Fruit fly (Drosophila melanogaster) whole organism, embryonic: ENCODE results near the gene CG17202.

Experiments
- CG11560 ChIP-seq: fragments of 200-800 bp; sonication (Bioruptor generic); IDR thresholded peaks from 3 replicates; pipeline ENCODE4 v1.3.6; 2022; ENCODE audit warnings: missing biosample characterization, missing genetic modification characterization
- CG12071 ChIP-seq: fragments of 200-800 bp; sonication (Bioruptor generic); optimal IDR thresholded peaks from 3 replicates; lab custom pipeline; 2018; ENCODE audit warnings: missing biosample characterization, mild to moderate bottlenecking, missing genetic modification characterization
- CG12219 ChIP-seq: fragments of 200-800 bp; sonication (Bioruptor generic); optimal IDR thresholded peaks from 3 replicates; lab custom pipeline; 2018; ENCODE audit warnings: missing biosample characterization, mild to moderate bottlenecking, missing genetic modification characterization
- CG12391 ChIP-seq: fragments of 200-800 bp; sonication (Bioruptor generic); optimal IDR thresholded peaks from 3 replicates; lab custom pipeline; 2018; ENCODE audit warnings: missing biosample characterization, mild to moderate bottlenecking, missing genetic modification characterization, moderate library complexity
- CG13123 ChIP-seq: fragments of 200-800 bp; sonication (Bioruptor generic); optimal IDR thresholded peaks from 2 replicates; lab custom pipeline; 2016; ENCODE audit warnings: missing biosample characterization, missing genetic modification characterization
- CG17361 ChIP-seq: fragments of 200-800 bp; sonication (Bioruptor generic); IDR thresholded peaks from 3 replicates; pipeline ENCODE4 v1.3.6; 2022; ENCODE audit warnings: missing biosample characterization, missing genetic modification characterization
- CG17829 ChIP-seq: fragments of 200-800 bp; optimal IDR thresholded peaks from 2 replicates; lab custom pipeline; 2019; ENCODE audit warnings: missing biosample characterization, mild to moderate bottlenecking, missing genetic modification characterization, moderate library complexity
- CG2116 ChIP-seq: fragments of 200-800 bp; sonication (Bioruptor generic); optimal IDR thresholded peaks from 3 replicates; lab custom pipeline; 2018; ENCODE audit warnings: missing biosample characterization, mild to moderate bottlenecking, missing genetic modification characterization
- CG2129 ChIP-seq: fragments of 200-800 bp; sonication (Bioruptor generic); IDR thresholded peaks from 2 replicates; pipeline ENCODE4 v1.3.6; 2022; ENCODE audit warnings: missing biosample characterization, missing genetic modification characterization; ENCODE audit not compliant: partially characterized antibody
- CG31441 ChIP-seq: fragments of 200-800 bp; sonication (Bioruptor generic); IDR thresholded peaks from 2 replicates; pipeline ENCODE4 v1.3.6; 2022; ENCODE audit warnings: missing biosample characterization, missing genetic modification characterization
- CG3838 ChIP-seq: fragments of 200-800 bp; sonication (Bioruptor generic); optimal IDR thresholded peaks from 3 replicates; lab custom pipeline; 2016; ENCODE audit warnings: missing biosample characterization, missing genetic modification characterization
- CG4854 ChIP-seq: fragments of 200-800 bp; sonication (Bioruptor generic); optimal IDR thresholded peaks from 2 replicates; lab custom pipeline; 2016; ENCODE audit warnings: missing biosample characterization, missing genetic modification characterization, inconsistent platforms
- CG7271 ChIP-seq: fragments of 200-800 bp; sonication (Bioruptor generic); optimal IDR thresholded peaks from 2 replicates; lab custom pipeline; 2018; ENCODE audit warnings: missing biosample characterization, mild to moderate bottlenecking, missing genetic modification characterization, moderate library complexity
- CkIIα-i1 ChIP-seq: fragments of 200-800 bp; sonication (Bioruptor generic); IDR thresholded peaks from 2 replicates; pipeline ENCODE4 v1.3.6; 2022; ENCODE audit warnings: missing biosample characterization, missing genetic modification characterization
- D19A ChIP-seq: fragments of 200-800 bp; optimal IDR thresholded peaks from 3 replicates; lab custom pipeline; 2019; ENCODE audit warnings: missing biosample characterization, mild to moderate bottlenecking, missing genetic modification characterization, moderate library complexity
- Dfd ChIP-seq, 2 experiments: fragments of >200 bp; optimal IDR thresholded peaks; 2 replicates each; lab custom pipeline; 2017; ENCODE audit warnings: missing biosample characterization in 2 of 2, missing genetic modification characterization in 2 of 2
- Dll ChIP-seq: fragments of 200-800 bp; sonication (Bioruptor generic); IDR thresholded peaks from 4 replicates; pipeline ENCODE4 v1.3.6; 2022; ENCODE audit warnings: missing biosample characterization, missing genetic modification characterization; ENCODE audit not compliant: partially characterized antibody
- E2f2 ChIP-seq: fragments of 200-800 bp; sonication (Bioruptor generic); IDR thresholded peaks from 2 replicates; pipeline ENCODE4 v1.3.6; 2022; ENCODE audit warnings: missing biosample characterization, missing genetic modification characterization
- HLHmδ ChIP-seq: fragments of 200-800 bp; sonication (Bioruptor generic); optimal IDR thresholded peaks from 2 replicates; lab custom pipeline; 2018; ENCODE audit warnings: missing biosample characterization, mild to moderate bottlenecking, missing genetic modification characterization, moderate library complexity
- MBD-R2 ChIP-seq: fragments of 200-800 bp; sonication (Bioruptor generic); IDR thresholded peaks from 2 replicates; pipeline ENCODE4 v1.3.6; 2022; ENCODE audit warnings: missing biosample characterization, missing genetic modification characterization
- MESR4 ChIP-seq: fragments of 200-800 bp; sonication (Bioruptor generic); optimal IDR thresholded peaks from 2 replicates; lab custom pipeline; 2018; ENCODE audit warnings: missing biosample characterization, mild to moderate bottlenecking, missing genetic modification characterization, moderate library complexity
- Mes4 ChIP-seq: fragments of 200-800 bp; sonication (Bioruptor generic); optimal IDR thresholded peaks from 2 replicates; lab custom pipeline; 2016; ENCODE audit warnings: missing biosample characterization, missing genetic modification characterization
- NFAT ChIP-seq: fragments of 200-800 bp; sonication (Bioruptor generic); IDR thresholded peaks from 2 replicates; pipeline ENCODE4 v1.3.6; 2022; ENCODE audit warnings: missing biosample characterization, missing genetic modification characterization
- Oli ChIP-seq: fragments of 200-800 bp; sonication (Bioruptor generic); optimal IDR thresholded peaks from 2 replicates; lab custom pipeline; 2018; ENCODE audit warnings: missing biosample characterization, mild to moderate bottlenecking, missing genetic modification characterization, moderate library complexity
- Scr ChIP-seq: fragments of 200-800 bp; sonication (Bioruptor generic); IDR thresholded peaks from 2 replicates; pipeline ENCODE4 v1.3.6; 2022; ENCODE audit warnings: missing biosample characterization, missing genetic modification characterization; ENCODE audit not compliant: partially characterized antibody
- Sry-β ChIP-seq: fragments of 200-800 bp; sonication (Bioruptor generic); optimal IDR thresholded peaks from 2 replicates; lab custom pipeline; 2018; ENCODE audit warnings: missing biosample characterization, mild to moderate bottlenecking, missing genetic modification characterization, moderate library complexity
- Sry-δ ChIP-seq: fragments of 200-800 bp; sonication (Bioruptor generic); optimal IDR thresholded peaks from 2 replicates; lab custom pipeline; 2016; ENCODE audit warnings: missing biosample characterization, missing genetic modification characterization
- Ssrp ChIP-seq: fragments of 200-800 bp; sonication (Bioruptor generic); optimal IDR thresholded peaks from 2 replicates; lab custom pipeline; 2018; ENCODE audit warnings: missing biosample characterization, mild to moderate bottlenecking, missing genetic modification characterization, moderate library complexity
- ap ChIP-seq: fragments of 200-800 bp; sonication (Bioruptor generic); IDR thresholded peaks from 2 replicates; pipeline ENCODE4 v1.3.6; 2022; ENCODE audit warnings: missing biosample characterization, missing genetic modification characterization
- az2 ChIP-seq: fragments of 200-800 bp; sonication (Bioruptor generic); optimal IDR thresholded peaks from 3 replicates; lab custom pipeline; 2016; ENCODE audit warnings: missing biosample characterization, missing genetic modification characterization
- bbx ChIP-seq: fragments of 200-800 bp; sonication (Bioruptor generic); IDR thresholded peaks from 2 replicates; pipeline ENCODE4 v1.3.6; 2022; ENCODE audit warnings: missing biosample characterization, missing genetic modification characterization; ENCODE audit not compliant: partially characterized antibody
- btn ChIP-seq: fragments of 200-800 bp; sonication (Bioruptor generic); optimal IDR thresholded peaks from 2 replicates; lab custom pipeline; 2016; ENCODE audit warnings: missing biosample characterization, missing genetic modification characterization
- cas ChIP-seq: fragments of 200-800 bp; sonication (Bioruptor generic); IDR thresholded peaks from 2 replicates; pipeline ENCODE4 v1.3.6; 2022; ENCODE audit warnings: missing biosample characterization, missing genetic modification characterization
- caup ChIP-seq: fragments of 200-800 bp; sonication (Bioruptor generic); optimal IDR thresholded peaks from 3 replicates; lab custom pipeline; 2017; ENCODE audit warnings: missing biosample characterization, mild to moderate bottlenecking, missing genetic modification characterization, moderate library complexity; ENCODE audit not compliant: severe bottlenecking
- eve ChIP-seq, 2 experiments: fragments of >200 bp; optimal IDR thresholded peaks; 2 replicates each; lab custom pipeline; 2017; ENCODE audit warnings: missing biosample characterization in 2 of 2, missing genetic modification characterization in 2 of 2
- gce ChIP-seq: fragments of 200-800 bp; sonication (Bioruptor generic); IDR thresholded peaks from 3 replicates; pipeline ENCODE4 v1.3.6; 2022; ENCODE audit warnings: missing biosample characterization, missing genetic modification characterization
- hb ChIP-seq: fragments of 200-800 bp; sonication (Bioruptor generic); IDR thresholded peaks from 3 replicates; pipeline ENCODE4 v1.3.6; 2022; ENCODE audit warnings: missing biosample characterization, missing genetic modification characterization; ENCODE audit not compliant: partially characterized antibody
- her ChIP-seq: fragments of 200-800 bp; sonication (Bioruptor generic); optimal IDR thresholded peaks from 2 replicates; lab custom pipeline; 2016; ENCODE audit warnings: missing biosample characterization, missing genetic modification characterization
- jigr1 ChIP-seq: fragments of 200-800 bp; sonication (Bioruptor generic); IDR thresholded peaks from 3 replicates; pipeline ENCODE4 v1.3.6; 2022; ENCODE audit warnings: missing biosample characterization, missing genetic modification characterization
- jing ChIP-seq: fragments of 200-800 bp; sonication (Bioruptor generic); optimal IDR thresholded peaks from 2 replicates; lab custom pipeline; 2018; ENCODE audit warnings: missing biosample characterization, mild to moderate bottlenecking, missing genetic modification characterization
- oc ChIP-seq: fragments of 200-800 bp; sonication (Bioruptor generic); optimal IDR thresholded peaks from 2 replicates; lab custom pipeline; 2018; ENCODE audit warnings: missing biosample characterization, mild to moderate bottlenecking, missing genetic modification characterization, moderate library complexity
- odd ChIP-seq: fragments of 200-800 bp; sonication (Bioruptor generic); optimal IDR thresholded peaks from 2 replicates; lab custom pipeline; 2017; ENCODE audit warnings: missing biosample characterization, mild to moderate bottlenecking, missing genetic modification characterization
- pzg ChIP-seq: fragments of 200-800 bp; sonication (Bioruptor generic); optimal IDR thresholded peaks from 3 replicates; lab custom pipeline; 2018; ENCODE audit warnings: missing biosample characterization, mild to moderate bottlenecking, missing genetic modification characterization, moderate library complexity
- rib ChIP-seq: fragments of 200-800 bp; sonication (Bioruptor generic); IDR thresholded peaks from 2 replicates; pipeline ENCODE4 v1.3.6; 2022; ENCODE audit warnings: missing biosample characterization, missing genetic modification characterization
- slbo ChIP-seq: fragments of 200-800 bp; sonication (Bioruptor generic); IDR thresholded peaks from 2 replicates; pipeline ENCODE4 v1.3.6; 2022; ENCODE audit warnings: missing biosample characterization, missing genetic modification characterization
- sqz ChIP-seq: fragments of 200-800 bp; sonication (Bioruptor generic); optimal IDR thresholded peaks from 3 replicates; lab custom pipeline; 2018; ENCODE audit warnings: missing biosample characterization, mild to moderate bottlenecking, missing genetic modification characterization
- sug ChIP-seq: fragments of 200-800 bp; optimal IDR thresholded peaks from 2 replicates; lab custom pipeline; 2019; ENCODE audit warnings: missing biosample characterization, mild to moderate bottlenecking, missing genetic modification characterization, moderate library complexity
- tup ChIP-seq: fragments of 200-800 bp; sonication (Bioruptor generic); optimal IDR thresholded peaks from 2 replicates; lab custom pipeline; 2016; ENCODE audit warnings: missing biosample characterization, mild to moderate bottlenecking, missing genetic modification characterization, moderate library complexity
- tx ChIP-seq: fragments of 200-800 bp; sonication (Bioruptor generic); optimal IDR thresholded peaks from 2 replicates; lab custom pipeline; 2016; ENCODE audit warnings: missing biosample characterization, missing genetic modification characterization
- z ChIP-seq: fragments of 200-800 bp; sonication (Bioruptor generic); IDR thresholded peaks from 3 replicates; pipeline ENCODE4 v1.3.6; 2022; ENCODE audit warnings: missing biosample characterization, missing genetic modification characterization

The CG17202 gene

DNA sequence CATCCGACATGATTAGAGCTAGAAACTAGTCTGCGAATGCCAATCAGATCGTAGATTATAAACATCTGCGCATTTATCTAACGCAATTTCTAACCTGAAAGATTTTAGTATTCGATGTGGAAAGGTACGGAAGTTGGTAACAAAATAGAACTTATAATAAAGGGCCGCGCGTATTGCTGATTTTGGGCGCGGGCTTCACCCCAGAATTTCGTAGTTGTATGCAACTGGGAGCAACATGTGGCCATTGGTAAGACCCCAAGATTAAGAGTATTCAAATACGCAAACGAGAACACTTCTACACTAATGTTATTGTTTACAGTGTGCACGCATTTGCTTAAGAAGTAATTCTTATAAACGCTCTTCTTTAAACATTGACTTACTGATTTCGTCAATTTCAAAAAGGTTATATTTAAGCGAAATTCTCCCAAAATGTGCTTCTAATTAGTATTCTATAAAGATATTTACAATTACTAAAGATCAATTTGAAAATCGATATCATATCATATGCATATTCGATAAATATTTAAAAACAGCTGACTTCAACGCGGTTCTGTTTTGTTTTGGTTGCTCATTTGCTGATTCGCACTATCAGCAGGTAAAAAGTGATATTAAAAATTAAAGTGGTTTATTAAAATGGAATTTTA is 37.4 kb downstream of the CG17202 start, which contains the start of the genes CG5961 and Polr3C (continued):
- TF ChIP-seq MESR4 (GFP tag; lab: Kevin White, UChicago) = peak; percentile 71
- TF ChIP-seq NFAT (GFP tag; lab: Robert Waterston, UW) = no peak
- TF ChIP-seq Sry-δ (GFP tag; lab: Kevin White, UChicago) = peak; percentile 41
- TF ChIP-seq eve (GFP tag; optimal IDR thresholded peaks at IDR 0.05; lab: Kevin White, UChicago) = no peak
- peak; percentile 6 for TF ChIP-seq sug (tag; lab: Kevin White, UChicago)
- no peak for TF ChIP-seq z (GFP tag; lab: Robert Waterston, UW)
- no peak for TF ChIP-seq CG3838
- no peak for TF ChIP-seq Dfd (GFP tag; optimal IDR thresholded peaks at IDR 0.05; lab: Kevin White, UChicago)
- no peak for TF ChIP-seq ap
- no peak for TF ChIP-seq hb
- TF ChIP-seq gce (GFP tag; lab: Robert Waterston, UW) = no peak
- TF ChIP-seq pzg = peak; percentile 63
- no peak for TF ChIP-seq slbo
- TF ChIP-seq CG2129 (GFP tag; lab: Robert Waterston, UW) = 0 out of 2 replicates have a peak, but pooled peaks have one; percentile 25
- TF ChIP-seq CG12071 = no peak
- TF ChIP-seq CG13123 = no peak
- TF ChIP-seq MBD-R2 (GFP tag; lab: Robert Waterston, UW) = peak; percentile 69
- TF ChIP-seq jigr1 (GFP tag; lab: Robert Waterston, UW) = no peak
- peak; percentile 75 for TF ChIP-seq E2f2 (GFP tag; lab: Robert Waterston, UW)
- peak; percentile 6 for TF ChIP-seq CG12391 (tag; lab: Kevin White, UChicago)
- TF ChIP-seq oc (tag; lab: Kevin White, UChicago) = no peak
- TF ChIP-seq Scr (GFP tag; lab: Robert Waterston, UW) = peak; percentile 17
- TF ChIP-seq rib = no peak
- TF ChIP-seq CG4854 = no peak
- TF ChIP-seq sqz (GFP tag; lab: Kevin White, UChicago) = no peak
- no peak for TF ChIP-seq az2 (GFP tag; lab: Kevin White, UChicago)
- TF ChIP-seq Dll (GFP tag; lab: Robert Waterston, UW) = peak; percentile 43; the same call in 2 of the 4 replicates
- TF ChIP-seq Mes4 (GFP tag; lab: Kevin White, UChicago) = no peak
- TF ChIP-seq CG2116 (GFP tag; lab: Kevin White, UChicago) = peak; percentile 71
- no peak for TF ChIP-seq cas (GFP tag; lab: Robert Waterston, UW)
- TF ChIP-seq HLHmδ (GFP tag; lab: Kevin White, UChicago) = no peak
- no peak for TF ChIP-seq jing
- TF ChIP-seq CkIIα-i1 = no peak
- 0 out of 2 replicates have a peak, but pooled peaks have one; percentile 31 for TF ChIP-seq bbx
- TF ChIP-seq CG7271 (tag; lab: Kevin White, UChicago) = no peak
- TF ChIP-seq caup = no peak
- no peak for TF ChIP-seq Oli (tag; lab: Kevin White, UChicago)
- no peak for TF ChIP-seq Sry-β (GFP tag; lab: Kevin White, UChicago)
- TF ChIP-seq CG17829 (tag; lab: Kevin White, UChicago) = peak; percentile 10
- no peak for TF ChIP-seq CG12219 (GFP tag; lab: Kevin White, UChicago)
- TF ChIP-seq her (GFP tag; lab: Kevin White, UChicago) = no peak
- TF ChIP-seq CG31441 (GFP tag; lab: Robert Waterston, UW) = no peak
- TF ChIP-seq btn (GFP tag; lab: Kevin White, UChicago) = no peak
- no peak for TF ChIP-seq odd
- peak; percentile 61 for TF ChIP-seq D19A (tag; lab: Kevin White, UChicago)
- TF ChIP-seq tup (GFP tag; lab: Kevin White, UChicago) = no peak
- TF ChIP-seq tx (GFP tag; lab: Kevin White, UChicago) = no peak
- no peak for TF ChIP-seq Ssrp (tag; lab: Kevin White, UChicago)
- TF ChIP-seq CG17361 (GFP tag; lab: Robert Waterston, UW) = no peak
- peak; percentile 95 for TF ChIP-seq CG11560
